Fruit fly (Drosophila melanogaster) whole organism: Measurements from ENCODE around the gene CG43072.

Experiments
- CG8478 ChIP-seq: fragments of >200 bp; optimal IDR thresholded peaks from 2 replicates; lab custom pipeline; 2018; ENCODE audit warnings: inconsistent platforms
- Dll ChIP-seq: fragments of >200 bp; optimal IDR thresholded peaks from 2 replicates; lab custom pipeline; 2017
- EcR ChIP-seq, 2 experiments: fragments of >200 bp; optimal IDR thresholded peaks; 2 replicates each; lab custom pipeline; 2017; ENCODE audit warnings: missing biosample characterization in 2 of 2, missing genetic modification characterization in 2 of 2, missing genetic modification reagents in 2 of 2
- pan ChIP-seq: fragments of >200 bp; optimal IDR thresholded peaks from 2 replicates; lab custom pipeline; 2017
- psq ChIP-seq: fragments of >200 bp; optimal IDR thresholded peaks from 2 replicates; lab custom pipeline; 2017
- usp ChIP-seq: fragments of >200 bp; optimal IDR thresholded peaks from 2 replicates; lab custom pipeline; 2017; ENCODE audit warnings: missing biosample characterization, missing genetic modification characterization, mixed read lengths

Gene CG43072

DNA sequence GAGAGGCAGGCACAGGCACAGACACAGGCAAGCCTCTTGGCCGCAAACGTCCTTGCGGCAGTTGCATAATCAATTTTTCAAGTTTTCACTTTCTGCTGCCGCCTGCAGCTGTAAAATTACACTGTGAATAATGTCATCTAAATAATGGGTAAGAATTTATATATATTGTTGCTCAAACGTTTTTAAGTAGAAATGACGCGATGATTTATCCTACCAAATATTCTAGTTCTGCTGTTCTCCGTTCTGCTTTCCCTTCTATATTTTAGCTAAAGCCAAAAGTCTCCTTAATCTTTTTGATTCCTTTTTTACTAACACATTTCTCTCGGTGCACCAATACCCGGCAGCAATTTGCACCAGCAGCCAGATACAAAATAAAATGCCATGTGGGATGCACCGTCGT is 14.8 kb downstream of the CG43072 start:
- TF ChIP-seq psq (lab: Kevin White, UChicago), result no peak
- TF ChIP-seq pan (lab: Kevin White, UChicago), result no peak
- no peak for TF ChIP-seq usp (GFP tag; lab: Kevin White, UChicago)
- no peak for TF ChIP-seq Dll (lab: Kevin White, UChicago)
- no peak for TF ChIP-seq CG8478 (lab: Kevin White, UChicago)
- no peak for TF ChIP-seq EcR (GFP tag; optimal IDR thresholded peaks at IDR 0.05; lab: Kevin White, UChicago)

DNA sequence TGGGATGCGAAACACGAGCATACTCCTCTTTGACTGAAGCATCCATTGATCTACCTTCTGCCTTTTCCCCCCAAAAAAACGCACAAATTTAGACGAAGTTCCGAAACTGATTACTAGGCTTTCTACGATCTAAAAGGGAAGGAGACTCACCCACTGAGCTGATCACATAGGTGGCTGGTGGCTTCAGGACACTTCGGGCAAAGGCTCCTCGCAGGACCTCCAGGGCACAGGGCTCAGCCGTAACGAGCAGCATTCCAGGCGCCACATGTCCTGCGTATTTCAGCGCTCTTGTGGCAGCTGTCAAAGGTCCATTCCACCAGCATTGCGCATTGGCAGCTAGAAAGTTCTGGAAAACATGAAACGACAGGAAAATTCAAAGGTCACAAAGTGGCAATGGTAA is 23.2 kb downstream of the CG43072 start, which contains the start of gene CG33285:
Gene CG33285 (minus strand): TSS at position 101 of the 400 bp plus-strand sequence.
- no peak for TF ChIP-seq CG8478 (lab: Kevin White, UChicago)
- no peak for TF ChIP-seq EcR (GFP tag; optimal IDR thresholded peaks at IDR 0.05; lab: Kevin White, UChicago)

DNA sequence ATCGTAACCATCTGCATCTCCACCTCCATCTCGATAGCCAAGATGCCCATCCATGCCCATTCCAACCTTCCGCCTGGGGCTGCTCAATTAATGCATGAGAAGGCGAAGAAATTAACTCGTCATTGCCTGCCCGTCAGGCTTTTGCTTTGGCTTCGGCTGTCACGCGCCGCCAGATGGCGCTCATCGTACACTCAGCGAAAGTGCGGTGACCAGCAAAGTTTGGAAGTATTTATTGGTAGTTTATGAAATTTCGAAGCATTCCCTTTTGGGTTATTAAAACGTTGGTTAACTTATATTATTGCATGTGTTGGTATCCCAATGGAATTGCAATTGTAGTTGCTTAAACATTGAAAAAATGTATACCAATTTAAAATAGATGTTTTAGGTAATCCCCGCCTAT is 24.6 kb downstream of the CG43072 start:
- TF ChIP-seq EcR (GFP tag; optimal IDR thresholded peaks at IDR 0.05; lab: Kevin White, UChicago) (no peak), psq (lab: Kevin White, UChicago) (no peak), usp (GFP tag; lab: Kevin White, UChicago) (no peak), Dll (lab: Kevin White, UChicago) (no peak), CG8478 (lab: Kevin White, UChicago) (no peak), pan (lab: Kevin White, UChicago) (no peak)

DNA sequence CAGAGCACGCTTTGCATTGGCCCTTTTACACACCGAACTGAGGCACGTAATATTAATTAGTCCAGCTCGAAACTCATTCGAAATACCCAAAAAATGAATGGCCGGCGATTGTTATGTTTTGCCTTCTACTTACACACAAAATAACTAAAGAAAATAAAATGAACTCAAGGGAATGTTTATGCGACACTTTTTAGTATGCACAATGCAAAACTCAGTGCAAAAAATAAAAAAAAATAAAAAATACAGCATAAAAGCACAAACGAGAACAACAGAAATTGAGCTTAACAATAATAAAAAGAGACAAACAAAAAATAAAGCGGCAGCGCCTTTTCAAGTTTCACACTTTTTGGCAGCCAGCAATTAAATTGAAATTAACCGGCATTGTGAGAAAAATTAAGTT is 31.7 kb downstream of the CG43072 start:
- no peak for TF ChIP-seq psq (lab: Kevin White, UChicago)
- TF ChIP-seq usp (GFP tag; lab: Kevin White, UChicago), result no peak
- TF ChIP-seq CG8478 (lab: Kevin White, UChicago), result no peak
- no peak for TF ChIP-seq EcR (GFP tag; optimal IDR thresholded peaks at IDR 0.05; lab: Kevin White, UChicago)
- TF ChIP-seq pan (lab: Kevin White, UChicago), result no peak
- no peak for TF ChIP-seq Dll (lab: Kevin White, UChicago)

DNA sequence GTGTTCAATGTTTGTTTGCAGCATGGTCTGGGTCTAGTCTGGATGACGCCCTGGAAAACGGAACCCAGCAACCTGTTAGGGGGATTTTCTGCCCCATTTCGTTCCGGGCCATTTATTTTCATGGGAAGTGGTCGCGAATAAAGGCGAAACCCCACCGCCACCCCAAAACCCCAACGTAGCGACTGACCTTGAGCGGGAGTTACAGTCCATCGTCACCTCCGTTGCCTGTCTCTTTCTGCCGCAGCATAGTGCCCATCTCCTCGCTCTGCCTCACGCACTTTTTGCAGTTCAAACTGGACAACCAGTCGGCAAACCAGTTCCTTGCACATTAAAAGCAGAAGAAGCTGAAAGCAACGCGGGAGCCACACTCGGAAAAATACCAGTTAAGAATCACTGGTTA is 33.0 kb downstream of the CG43072 start:
- TF ChIP-seq Dll (lab: Kevin White, UChicago) (no peak), CG8478 (lab: Kevin White, UChicago) (no peak), usp (GFP tag; lab: Kevin White, UChicago) (no peak), pan (lab: Kevin White, UChicago) (no peak), psq (lab: Kevin White, UChicago) (no peak), EcR (GFP tag; optimal IDR thresholded peaks at IDR 0.05; lab: Kevin White, UChicago) (no peak)

DNA sequence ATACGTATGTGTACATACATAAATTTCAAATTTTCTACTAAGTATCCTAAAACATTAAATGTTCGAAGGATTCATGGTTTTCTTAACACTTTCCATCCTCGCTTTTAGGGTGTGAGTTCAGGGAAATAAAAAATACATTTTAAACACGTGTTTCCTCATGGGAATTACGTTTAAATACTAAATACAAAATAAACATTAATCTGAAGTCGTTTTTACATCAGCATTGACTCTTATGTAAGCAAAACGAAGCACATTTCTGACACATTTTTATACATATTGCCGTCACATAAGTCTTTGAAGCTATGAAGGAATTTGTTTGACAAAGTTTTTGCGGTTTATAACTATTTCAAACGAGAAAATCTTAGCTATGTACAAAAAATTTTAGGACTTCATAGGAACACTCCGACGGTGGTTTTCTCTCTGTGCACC is 33.4 kb downstream of the CG43072 start:
- TF ChIP-seq pan (lab: Kevin White, UChicago) (no peak), usp (GFP tag; lab: Kevin White, UChicago) (no peak)

DNA sequence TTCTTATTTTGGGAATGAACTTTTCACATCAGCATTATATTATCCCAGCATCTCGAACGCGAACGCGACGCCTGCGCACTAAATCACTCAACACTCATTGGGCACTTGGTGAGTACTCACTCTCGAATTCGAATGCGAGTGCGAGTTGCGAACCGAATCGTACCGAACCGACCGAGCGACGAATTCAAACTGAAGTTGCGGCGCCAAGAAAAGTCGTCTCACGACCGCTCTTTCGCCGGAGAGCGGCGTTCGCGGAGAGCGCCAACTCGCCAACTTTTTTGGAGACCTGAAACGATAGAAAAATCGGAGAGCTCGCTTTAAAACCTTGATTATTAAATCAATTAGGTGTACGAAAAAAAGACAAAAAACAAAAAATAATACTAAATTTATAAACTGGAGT is 34.3 kb downstream of the CG43072 start:
- TF ChIP-seq Dll (lab: Kevin White, UChicago) (peak; percentile 40), pan (lab: Kevin White, UChicago) (no peak), usp (GFP tag; lab: Kevin White, UChicago) (no peak)

DNA sequence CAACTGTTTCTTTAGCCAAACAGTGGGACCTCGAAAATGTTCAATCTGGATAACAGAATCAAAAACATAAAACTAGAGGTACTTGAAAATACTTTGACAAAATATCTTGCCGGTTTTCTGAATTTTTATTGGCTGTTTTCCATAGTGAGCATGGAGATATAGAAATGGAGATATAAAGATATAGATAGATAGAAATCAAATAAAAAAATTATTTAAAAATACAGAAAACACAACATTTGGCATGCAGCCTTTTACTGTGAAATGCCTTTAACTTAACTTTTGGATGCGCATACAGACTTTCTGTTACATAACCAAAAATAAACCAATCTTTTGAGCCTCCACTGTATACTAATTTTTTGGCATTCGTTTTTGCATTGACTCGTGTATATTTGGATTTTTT is 34.8 kb downstream of the CG43072 start:
- TF ChIP-seq Dll (lab: Kevin White, UChicago), result no peak
- TF ChIP-seq EcR (GFP tag; optimal IDR thresholded peaks at IDR 0.05; lab: Kevin White, UChicago), result no peak
- TF ChIP-seq pan (lab: Kevin White, UChicago), result no peak
- no peak for TF ChIP-seq CG8478 (lab: Kevin White, UChicago)
- no peak for TF ChIP-seq usp (GFP tag; lab: Kevin White, UChicago)
- no peak for TF ChIP-seq psq (lab: Kevin White, UChicago)

DNA sequence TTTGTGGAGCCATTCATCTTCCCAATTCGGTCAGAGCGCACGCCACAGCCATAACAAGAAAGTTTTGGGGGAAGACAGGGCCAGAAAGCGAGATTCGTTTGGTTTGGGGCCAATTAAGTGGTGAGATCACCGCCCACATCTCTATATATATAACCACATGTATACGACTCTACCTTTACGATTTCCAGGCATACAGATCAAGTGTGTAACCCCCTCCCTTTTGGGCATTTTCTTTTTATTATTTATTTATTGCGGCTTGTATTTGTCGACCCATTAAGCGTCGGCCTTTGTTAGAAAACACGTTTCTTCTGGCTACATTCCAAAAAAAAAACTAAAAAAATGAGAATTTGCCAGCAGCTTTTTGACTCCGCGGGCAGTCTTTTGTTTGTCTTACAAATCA is 35.7 kb downstream of the CG43072 start:
- no peak for TF ChIP-seq psq (lab: Kevin White, UChicago)
- no peak for TF ChIP-seq Dll (lab: Kevin White, UChicago)
- TF ChIP-seq CG8478 (lab: Kevin White, UChicago), result no peak
- TF ChIP-seq pan (lab: Kevin White, UChicago), result no peak
- no peak for TF ChIP-seq EcR (GFP tag; optimal IDR thresholded peaks at IDR 0.05; lab: Kevin White, UChicago)
- TF ChIP-seq usp (GFP tag; lab: Kevin White, UChicago), result no peak

DNA sequence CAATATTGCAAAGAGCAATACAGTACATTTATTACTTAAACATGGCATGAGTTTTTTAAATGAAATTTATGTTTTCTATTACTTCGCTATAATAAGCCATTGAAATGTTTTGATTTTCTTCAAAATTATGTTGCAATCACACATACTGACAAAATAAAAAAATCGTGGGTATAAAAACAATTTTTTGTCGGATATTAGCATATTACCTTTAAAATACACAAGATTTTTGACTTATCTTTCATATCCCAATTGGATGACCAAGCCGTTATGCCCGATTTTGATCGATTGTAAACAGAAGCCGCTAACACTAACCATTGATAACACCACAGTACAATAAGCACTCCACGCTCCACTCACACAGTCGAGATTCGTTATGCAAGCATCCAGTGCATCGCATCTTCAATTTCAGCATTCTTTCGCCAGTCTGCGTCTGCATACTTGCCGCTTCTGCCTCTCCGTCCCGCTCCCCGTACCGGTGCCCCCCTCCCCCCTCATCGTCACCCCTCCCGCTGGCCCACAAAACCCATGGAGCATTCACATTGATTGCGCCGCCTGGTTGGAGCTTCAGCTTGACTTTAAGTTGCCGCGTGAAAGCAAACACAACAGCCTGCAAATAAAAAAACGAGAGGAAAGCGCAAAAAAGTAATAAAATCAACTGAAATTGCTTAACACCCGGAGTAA is 38.8 kb downstream of the CG43072 start:
- no peak for TF ChIP-seq Dll (lab: Kevin White, UChicago)
- TF ChIP-seq psq (lab: Kevin White, UChicago), result no peak
- no peak for TF ChIP-seq CG8478 (lab: Kevin White, UChicago)
- no peak for TF ChIP-seq pan (lab: Kevin White, UChicago)
- peak in 1 of 2 experiments; percentile 27 for TF ChIP-seq EcR (GFP tag; optimal IDR thresholded peaks at IDR 0.05; lab: Kevin White, UChicago)
- TF ChIP-seq usp (GFP tag; lab: Kevin White, UChicago), result no peak

DNA sequence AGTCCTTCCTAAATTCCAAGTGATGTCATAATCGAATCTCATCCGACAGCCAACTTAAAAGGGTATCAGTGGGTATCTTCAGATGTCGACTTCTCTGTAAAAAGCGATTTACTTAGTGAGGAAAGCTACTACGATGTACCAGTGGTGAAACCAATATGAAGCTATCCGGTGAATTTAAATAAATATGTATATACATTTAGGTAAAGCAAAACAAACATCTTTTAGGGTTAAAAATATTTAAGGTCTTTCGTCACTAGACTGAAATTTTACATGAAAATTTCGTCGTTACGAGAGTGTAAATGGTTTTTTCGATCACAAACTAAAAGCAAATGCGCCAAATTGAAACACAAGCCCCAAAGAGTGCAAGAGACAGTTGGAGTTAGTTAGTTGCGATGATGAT is 41.2 kb downstream of the CG43072 start:
- TF ChIP-seq Dll (lab: Kevin White, UChicago), result no peak
- no peak for TF ChIP-seq usp (GFP tag; lab: Kevin White, UChicago)
- TF ChIP-seq EcR (GFP tag; optimal IDR thresholded peaks at IDR 0.05; lab: Kevin White, UChicago), result no peak
- no peak for TF ChIP-seq pan (lab: Kevin White, UChicago)

DNA sequence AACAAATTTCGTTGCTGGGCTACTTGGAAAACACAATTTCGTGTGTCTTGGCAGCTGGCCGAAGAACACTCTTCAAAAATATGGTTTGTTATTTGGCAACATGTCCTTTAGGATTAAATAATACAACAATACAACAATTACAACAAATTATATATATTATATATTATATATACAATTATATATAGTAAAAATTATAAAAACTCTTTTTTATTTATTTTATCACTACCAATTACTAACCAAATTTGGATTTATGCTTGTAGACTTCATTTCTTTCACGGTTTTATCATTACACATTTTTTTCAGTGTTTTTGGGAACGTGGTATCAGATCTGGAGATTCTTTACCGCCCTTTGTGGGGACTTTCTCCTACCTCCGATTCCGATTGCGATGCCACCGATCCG is 42.8 kb downstream of the CG43072 start:
- TF ChIP-seq CG8478 (lab: Kevin White, UChicago) (no peak), Dll (lab: Kevin White, UChicago) (no peak), usp (GFP tag; lab: Kevin White, UChicago) (no peak), pan (lab: Kevin White, UChicago) (no peak), psq (lab: Kevin White, UChicago) (no peak), EcR (GFP tag; optimal IDR thresholded peaks at IDR 0.05; lab: Kevin White, UChicago) (no peak)
